Worm (Caenorhabditis elegans): ENCODE measurements around the gene F26D11.13.
A peak's percentile ranks its signal among the peaks of the same experiment; 100 is the strongest.

Gene F26D11.13

ce11 chrV:8000929-8001513 is 46.6 kb upstream of the F26D11.13 start, which contains the start of gene Y97E10AR.1 (continued):
- TF ChIP-seq gmeb-2 (tag; optimal IDR thresholded peaks at IDR 0.05) (no peak), hlh-15 (tag; optimal IDR thresholded peaks at IDR 0.05) (no peak), rnt-1 (tag; optimal IDR thresholded peaks at IDR 0.05) (peak; percentile 58), Y22D7AL.16 (tag; optimal IDR thresholded peaks at IDR 0.05) (no peak), ceh-24 (tag; optimal IDR thresholded peaks at IDR 0.05) (no peak), ceh-31 (tag; optimal IDR thresholded peaks at IDR 0.05) (peak; percentile 89), pros-1 (tag; optimal IDR thresholded peaks at IDR 0.05) (peak; percentile 68), unc-3 (GFP tag; conservative IDR thresholded peaks at IDR 0.05) (no peak), unc-3 (tag; optimal IDR thresholded peaks at IDR 0.05) (peak; percentile 47), unc-55 (GFP tag; optimal IDR thresholded peaks at IDR 0.05) (peak; percentile 67), pha-4 (tag; optimal IDR thresholded peaks at IDR 0.05) (no peak), nhr-11 (tag; optimal IDR thresholded peaks at IDR 0.05) (no peak), K09A11.1 (tag; optimal IDR thresholded peaks at IDR 0.05; ENCODE audit: insufficient read depth) (peak; percentile 39), ref-2 (tag; optimal IDR thresholded peaks at IDR 0.05) (peak; percentile 53), hlh-13 (GFP tag; optimal IDR thresholded peaks at IDR 0.05) (no peak), elt-2 (tag; optimal IDR thresholded peaks at IDR 0.05) (peak; percentile 40), ets-4 (tag; optimal IDR thresholded peaks at IDR 0.05) (peak; percentile 61), ahr-1 (tag; optimal IDR thresholded peaks at IDR 0.05) (no peak), fkh-6 (tag; optimal IDR thresholded peaks at IDR 0.05) (peak; percentile 62), hlh-6 (tag; optimal IDR thresholded peaks at IDR 0.05) (no peak), ceh-6 (GFP tag; optimal IDR thresholded peaks at IDR 0.05) (no peak), nhr-232 (tag; optimal IDR thresholded peaks at IDR 0.05) (no peak), che-1 (tag; optimal IDR thresholded peaks at IDR 0.05) (no peak), nfya-1 (tag; optimal IDR thresholded peaks at IDR 0.05) (peak; percentile 86), fkh-10 (GFP tag; optimal IDR thresholded peaks at IDR 0.05) (no peak), ceh-34 (tag; optimal IDR thresholded peaks at IDR 0.05) (peak; percentile 80)

ce11 chrV:7995878-7996277 is 41.4 kb upstream of the F26D11.13 start, which contains the start of gene Y97E10AR.2:
Gene Y97E10AR.2, plus strand, starts transcription at chrV:7996178.
- TF ChIP-seq fax-1 (tag; optimal IDR thresholded peaks at IDR 0.05) (no peak), pax-1 (tag; optimal IDR thresholded peaks at IDR 0.05) (no peak), syd-9 (tag; optimal IDR thresholded peaks at IDR 0.05) (no peak), ceh-45 (GFP tag; IDR thresholded peaks at IDR 0.05) (no peak), ceh-2 (tag; optimal IDR thresholded peaks at IDR 0.05) (no peak), nhr-11 (tag; optimal IDR thresholded peaks at IDR 0.05) (no peak), sox-2 (GFP tag; IDR thresholded peaks at IDR 0.05) (no peak), nfya-1 (tag; optimal IDR thresholded peaks at IDR 0.05) (no peak), pha-2 (tag; optimal IDR thresholded peaks at IDR 0.05) (no peak), npax-4 (tag; optimal IDR thresholded peaks at IDR 0.05) (no peak), rnt-1 (tag; optimal IDR thresholded peaks at IDR 0.05) (no peak), unc-55 (GFP tag; optimal IDR thresholded peaks at IDR 0.05) (no peak), unc-3 (GFP tag; conservative IDR thresholded peaks at IDR 0.05) (no peak), unc-3 (tag; optimal IDR thresholded peaks at IDR 0.05) (no peak), zip-5 (tag; optimal IDR thresholded peaks at IDR 0.05) (no peak), hlh-13 (GFP tag; optimal IDR thresholded peaks at IDR 0.05) (no peak), madf-2 (tag; optimal IDR thresholded peaks at IDR 0.05) (no peak)

- no peak for TF ChIP-seq pha-4 (tag; optimal IDR thresholded peaks at IDR 0.05)
- no peak for TF ChIP-seq tbx-2 (tag; optimal IDR thresholded peaks at IDR 0.05)
- TF ChIP-seq ceh-6 (GFP tag; optimal IDR thresholded peaks at IDR 0.05), result no peak
- no peak for TF ChIP-seq Y22D7AL.16 (tag; optimal IDR thresholded peaks at IDR 0.05)
- no peak for TF ChIP-seq ceh-9 (tag; optimal IDR thresholded peaks at IDR 0.05)
- TF ChIP-seq che-1 (tag; optimal IDR thresholded peaks at IDR 0.05), result no peak
- TF ChIP-seq fkh-10 (GFP tag; optimal IDR thresholded peaks at IDR 0.05), result no peak
- TF ChIP-seq ceh-19 (GFP tag; optimal IDR thresholded peaks at IDR 0.05), result no peak
- no peak for TF ChIP-seq lim-6 (tag; optimal IDR thresholded peaks at IDR 0.05)
- TF ChIP-seq unc-55 (GFP tag; optimal IDR thresholded peaks at IDR 0.05), result no peak
- no peak for TF ChIP-seq ceh-24 (tag; optimal IDR thresholded peaks at IDR 0.05)
- no peak for TF ChIP-seq eyg-1 (tag; optimal IDR thresholded peaks at IDR 0.05)
- no peak for TF ChIP-seq hlh-8 (tag; optimal IDR thresholded peaks at IDR 0.05)
- TF ChIP-seq hlh-15 (tag; optimal IDR thresholded peaks at IDR 0.05), result no peak
- no peak for TF ChIP-seq elt-2 (tag; optimal IDR thresholded peaks at IDR 0.05)
- TF ChIP-seq ceh-22 (tag; optimal IDR thresholded peaks at IDR 0.05), result no peak
- no peak for TF ChIP-seq syd-9 (tag; optimal IDR thresholded peaks at IDR 0.05)
- no peak for TF ChIP-seq pax-1 (tag; optimal IDR thresholded peaks at IDR 0.05)
- no peak for TF ChIP-seq hlh-6 (tag; optimal IDR thresholded peaks at IDR 0.05)
- TF ChIP-seq K02D7.2 (tag; optimal IDR thresholded peaks at IDR 0.05), result no peak
Observed at ce11 chrV:7995165-7995564, 40.7 kb upstream of the F26D11.13 start.

All from whole organism, late embryonic.